Fruit fly (Drosophila melanogaster) whole organism, embryonic: ENCODE data around the gene Dpp10.

Source experiments
- Antp ChIP-seq: fragments of 200-800 bp; sonication (Bioruptor generic); optimal IDR thresholded peaks from 3 replicates; lab custom pipeline; 2016; ENCODE audit warnings: missing biosample characterization, missing genetic modification characterization
- Atf-2 ChIP-seq: fragments of 200-800 bp; sonication (Bioruptor generic); optimal IDR thresholded peaks from 2 replicates; lab custom pipeline; 2016; ENCODE audit warnings: missing biosample characterization, missing genetic modification characterization
- CG11696 ChIP-seq: fragments of 200-800 bp; sonication (Bioruptor generic); IDR thresholded peaks from 2 replicates; pipeline ENCODE4 v1.3.6; 2022; ENCODE audit warnings: missing biosample characterization, missing genetic modification characterization
- CG12071 ChIP-seq: fragments of 200-800 bp; sonication (Bioruptor generic); optimal IDR thresholded peaks from 3 replicates; lab custom pipeline; 2018; ENCODE audit warnings: missing biosample characterization, mild to moderate bottlenecking, missing genetic modification characterization
- CG12155 ChIP-seq: fragments of 200-800 bp; sonication (Bioruptor generic); optimal IDR thresholded peaks from 3 replicates; lab custom pipeline; 2016; ENCODE audit warnings: missing biosample characterization, missing genetic modification characterization
- CG1233 ChIP-seq: fragments of 200-800 bp; sonication (Bioruptor generic); optimal IDR thresholded peaks from 4 replicates; lab custom pipeline; 2018; ENCODE audit warnings: missing biosample characterization, mild to moderate bottlenecking, missing genetic modification characterization
- CG13296 ChIP-seq: fragments of 200-800 bp; sonication (Bioruptor generic); optimal IDR thresholded peaks from 3 replicates; lab custom pipeline; 2018; ENCODE audit warnings: missing biosample characterization, mild to moderate bottlenecking, missing genetic modification characterization
- CG13775 ChIP-seq: fragments of 200-800 bp; sonication (Bioruptor generic); optimal IDR thresholded peaks from 3 replicates; lab custom pipeline; 2017; ENCODE audit warnings: missing biosample characterization, mild to moderate bottlenecking, missing genetic modification characterization
- CG15011 ChIP-seq: fragments of 200-800 bp; sonication (Bioruptor generic); optimal IDR thresholded peaks from 3 replicates; lab custom pipeline; 2018; ENCODE audit warnings: missing biosample characterization, mild to moderate bottlenecking, missing genetic modification characterization
- CG15269 ChIP-seq: fragments of 200-800 bp; sonication (Bioruptor generic); optimal IDR thresholded peaks from 2 replicates; lab custom pipeline; 2018; ENCODE audit warnings: missing biosample characterization, mild to moderate bottlenecking, missing genetic modification characterization, moderate library complexity
- CG17328 ChIP-seq: fragments of 200-800 bp; sonication (Bioruptor generic); IDR thresholded peaks from 2 replicates; pipeline ENCODE4 v1.3.6; 2022; ENCODE audit warnings: missing biosample characterization, missing genetic modification characterization
- CG17568 ChIP-seq: fragments of 200-800 bp; sonication (Bioruptor generic); optimal IDR thresholded peaks from 2 replicates; lab custom pipeline; 2018; ENCODE audit warnings: missing biosample characterization, mild to moderate bottlenecking, missing genetic modification characterization, moderate library complexity
- CG2120 ChIP-seq: fragments of 200-800 bp; sonication (Bioruptor generic); optimal IDR thresholded peaks from 3 replicates; lab custom pipeline; 2016; ENCODE audit warnings: missing biosample characterization, missing genetic modification characterization
- CG30403 ChIP-seq: fragments of 200-800 bp; sonication (Bioruptor generic); optimal IDR thresholded peaks from 3 replicates; lab custom pipeline; 2016; ENCODE audit warnings: missing biosample characterization, missing genetic modification characterization
- CG31224 ChIP-seq: fragments of 200-800 bp; sonication (Bioruptor generic); IDR thresholded peaks from 2 replicates; pipeline ENCODE4 v1.3.6; 2022; ENCODE audit warnings: missing biosample characterization, missing genetic modification characterization
- CG31441 ChIP-seq: fragments of 200-800 bp; sonication (Bioruptor generic); IDR thresholded peaks from 2 replicates; pipeline ENCODE4 v1.3.6; 2022; ENCODE audit warnings: missing biosample characterization, missing genetic modification characterization
- CG32532 ChIP-seq: fragments of 200-800 bp; sonication (Bioruptor generic); IDR thresholded peaks from 2 replicates; pipeline ENCODE4 v1.3.6; 2022; ENCODE audit warnings: missing biosample characterization, missing genetic modification characterization
- CG34224 ChIP-seq: fragments of 200-800 bp; sonication (Bioruptor generic); IDR thresholded peaks from 3 replicates; pipeline ENCODE4 v1.3.6; 2022; ENCODE audit warnings: missing biosample characterization, missing genetic modification characterization; ENCODE audit not compliant: partially characterized antibody
- CG3995 ChIP-seq: fragments of 200-800 bp; sonication (Bioruptor generic); optimal IDR thresholded peaks from 3 replicates; lab custom pipeline; 2016; ENCODE audit warnings: missing biosample characterization, missing genetic modification characterization
- CG43689 ChIP-seq: fragments of 200-800 bp; sonication (Bioruptor generic); IDR thresholded peaks from 2 replicates; pipeline ENCODE4 v1.3.6; 2022; ENCODE audit warnings: missing biosample characterization, missing genetic modification characterization
- CG6272 ChIP-seq: fragments of 200-800 bp; sonication (Bioruptor generic); IDR thresholded peaks from 2 replicates; pipeline ENCODE4 v1.3.6; 2022; ENCODE audit warnings: missing biosample characterization, missing genetic modification characterization
- CG6765 ChIP-seq: fragments of 200-800 bp; sonication (Bioruptor generic); optimal IDR thresholded peaks from 3 replicates; lab custom pipeline; 2017; ENCODE audit warnings: missing biosample characterization, mild to moderate bottlenecking, missing genetic modification characterization
- CG7357 ChIP-seq: fragments of 200-800 bp; sonication (Bioruptor generic); IDR thresholded peaks from 3 replicates; pipeline ENCODE4 v1.3.6; 2022; ENCODE audit warnings: missing biosample characterization, missing genetic modification characterization
- CG8290 ChIP-seq, 3 experiments: fragments of 200-800 bp; sonication (Bioruptor generic); optimal IDR thresholded peaks; 2 replicates each; lab custom pipeline; 2016 to 2019; ENCODE audit warnings: missing biosample characterization in 3 of 3, missing genetic modification characterization in 3 of 3, mild to moderate bottlenecking in 2 of 3, moderate library complexity in 1 of 3
- CG9437 ChIP-seq: fragments of 200-800 bp; sonication (Bioruptor generic); optimal IDR thresholded peaks from 2 replicates; lab custom pipeline; 2018; ENCODE audit warnings: missing biosample characterization, mild to moderate bottlenecking, missing genetic modification characterization
- CG9797 ChIP-seq: fragments of 200-800 bp; sonication (Bioruptor generic); optimal IDR thresholded peaks from 3 replicates; lab custom pipeline; 2018; ENCODE audit warnings: missing biosample characterization, mild to moderate bottlenecking, missing genetic modification characterization
- CG9932 ChIP-seq: fragments of 200-800 bp; sonication (Bioruptor generic); IDR thresholded peaks from 2 replicates; pipeline ENCODE4 v1.3.6; 2022; ENCODE audit warnings: missing biosample characterization, missing genetic modification characterization
- CTCF ChIP-seq: fragments of 200-800 bp; sonication (Bioruptor generic); optimal IDR thresholded peaks from 2 replicates; lab custom pipeline; 2017; ENCODE audit warnings: missing biosample characterization, mild to moderate bottlenecking, missing genetic modification characterization, moderate library complexity
- Chrac-16 ChIP-seq: fragments of 200-800 bp; sonication (Bioruptor generic); optimal IDR thresholded peaks from 3 replicates; lab custom pipeline; 2016; ENCODE audit warnings: missing biosample characterization, missing genetic modification characterization
- Dfd ChIP-seq, 2 experiments: fragments of >200 bp; optimal IDR thresholded peaks; 2 replicates each; lab custom pipeline; 2017; ENCODE audit warnings: missing biosample characterization in 2 of 2, missing genetic modification characterization in 2 of 2
- Gsc ChIP-seq: fragments of 200-800 bp; sonication (Bioruptor generic); IDR thresholded peaks from 2 replicates; pipeline ENCODE4 v1.3.6; 2022; ENCODE audit warnings: missing biosample characterization, missing genetic modification characterization
- H15 ChIP-seq: fragments of 200-800 bp; sonication (Bioruptor generic); IDR thresholded peaks from 3 replicates; pipeline ENCODE4 v1.3.6; 2022; ENCODE audit warnings: missing biosample characterization, missing genetic modification characterization
- Hr51 ChIP-seq, 2 experiments: fragments of 200-800 bp; sonication (Bioruptor generic); optimal IDR thresholded peaks; 2 replicates in 1 of 2; 3 replicates in 1 of 2; lab custom pipeline; 2016 to 2018; ENCODE audit warnings: missing biosample characterization in 2 of 2, missing genetic modification characterization in 2 of 2, mild to moderate bottlenecking in 1 of 2, moderate library complexity in 1 of 2
- Jarid2 ChIP-seq: fragments of 200-800 bp; sonication (Bioruptor generic); optimal IDR thresholded peaks from 3 replicates; lab custom pipeline; 2017; ENCODE audit warnings: mild to moderate bottlenecking, missing biosample characterization, missing genetic modification reagents, missing genetic modification characterization
- Mad ChIP-seq: fragments of 200-800 bp; sonication (Bioruptor generic); optimal IDR thresholded peaks from 2 replicates; lab custom pipeline; 2016; ENCODE audit warnings: missing biosample characterization, missing genetic modification characterization
- Neu2 ChIP-seq: fragments of 200-800 bp; sonication (Bioruptor generic); optimal IDR thresholded peaks from 3 replicates; lab custom pipeline; 2016; ENCODE audit warnings: missing biosample characterization, missing genetic modification characterization, borderline replicate concordance
- az2 ChIP-seq: fragments of 200-800 bp; sonication (Bioruptor generic); optimal IDR thresholded peaks from 3 replicates; lab custom pipeline; 2016; ENCODE audit warnings: missing biosample characterization, missing genetic modification characterization
- cas ChIP-seq: fragments of 200-800 bp; sonication (Bioruptor generic); IDR thresholded peaks from 2 replicates; pipeline ENCODE4 v1.3.6; 2022; ENCODE audit warnings: missing biosample characterization, missing genetic modification characterization
- danr ChIP-seq: fragments of 200-800 bp; sonication (Bioruptor generic); IDR thresholded peaks from 2 replicates; pipeline ENCODE4 v1.3.6; 2022; ENCODE audit warnings: missing biosample characterization, missing genetic modification characterization
- fd64A ChIP-seq: fragments of 200-800 bp; sonication (Bioruptor generic); optimal IDR thresholded peaks from 3 replicates; lab custom pipeline; 2018; ENCODE audit warnings: missing biosample characterization, mild to moderate bottlenecking, missing genetic modification characterization
- fu2 ChIP-seq: fragments of 200-800 bp; sonication (Bioruptor generic); optimal IDR thresholded peaks from 2 replicates; lab custom pipeline; 2016; ENCODE audit warnings: missing biosample characterization, missing genetic modification characterization
- grn ChIP-seq: fragments of 200-800 bp; sonication (Bioruptor generic); optimal IDR thresholded peaks from 3 replicates; lab custom pipeline; 2017; ENCODE audit warnings: missing biosample characterization, missing genetic modification characterization
- her ChIP-seq: fragments of 200-800 bp; sonication (Bioruptor generic); optimal IDR thresholded peaks from 2 replicates; lab custom pipeline; 2016; ENCODE audit warnings: missing biosample characterization, missing genetic modification characterization
- kah ChIP-seq: fragments of 200-800 bp; sonication (Bioruptor generic); optimal IDR thresholded peaks from 2 replicates; lab custom pipeline; 2018; ENCODE audit warnings: missing biosample characterization, mild to moderate bottlenecking, missing genetic modification characterization
- mirr ChIP-seq: fragments of 200-800 bp; sonication (Bioruptor generic); optimal IDR thresholded peaks from 3 replicates; lab custom pipeline; 2018; ENCODE audit warnings: missing biosample characterization, mild to moderate bottlenecking, missing genetic modification characterization
- nmo ChIP-seq: fragments of 200-800 bp; sonication (Bioruptor generic); optimal IDR thresholded peaks from 2 replicates; lab custom pipeline; 2018; ENCODE audit warnings: missing biosample characterization, mild to moderate bottlenecking, missing genetic modification characterization, moderate library complexity
- pita ChIP-seq: fragments of 200-800 bp; sonication (Bioruptor generic); optimal IDR thresholded peaks from 2 replicates; lab custom pipeline; 2017; ENCODE audit warnings: missing biosample characterization, mild to moderate bottlenecking, missing genetic modification characterization
- slp2 ChIP-seq: fragments of 200-800 bp; sonication (Bioruptor generic); optimal IDR thresholded peaks from 2 replicates; lab custom pipeline; 2016; ENCODE audit warnings: missing biosample characterization, missing genetic modification characterization
- sob ChIP-seq: fragments of 200-800 bp; sonication (Bioruptor generic); IDR thresholded peaks from 2 replicates; pipeline ENCODE4 v1.3.6; 2022; ENCODE audit warnings: missing biosample characterization, missing genetic modification characterization
- wek ChIP-seq: fragments of 200-800 bp; sonication (Bioruptor generic); optimal IDR thresholded peaks from 3 replicates; lab custom pipeline; 2018; ENCODE audit warnings: missing biosample characterization, mild to moderate bottlenecking, missing genetic modification characterization, moderate library complexity
- yki ChIP-seq: fragments of >200 bp; optimal IDR thresholded peaks from 3 replicates; lab custom pipeline; 2018

The Dpp10 gene

dm6 chr2L:6647103-6647711, 46.3 kb upstream of the Dpp10 start (continued):
- TF ChIP-seq fu2 (GFP tag; lab: Kevin White, UChicago) (peak; percentile 96), CG15011 (GFP tag; lab: Kevin White, UChicago) (peak; percentile 96), her (GFP tag; lab: Kevin White, UChicago) (peak; percentile 97), CG1233 (GFP tag; lab: Kevin White, UChicago) (peak; percentile 98), CG7357 (GFP tag; lab: Robert Waterston, UW) (peak; percentile 90), CG3995 (GFP tag; lab: Kevin White, UChicago) (peak; percentile 68), CG32532 (peak; percentile 97), grn (peak; percentile 83), CG9932 (GFP tag; lab: Robert Waterston, UW) (peak; percentile 92), Atf-2 (peak; percentile 98), CG15269 (tag; lab: Kevin White, UChicago) (peak; percentile 99), CG13296 (peak; percentile 98), CG43689 (GFP tag; lab: Robert Waterston, UW) (peak; percentile 93), Hr51 (GFP tag; optimal IDR thresholded peaks at IDR 0.05; lab: Kevin White, UChicago) (peak; percentile 98 to 99), CG12071 (peak; percentile 98), yki (lab: Kevin White, UChicago) (no peak), az2 (peak; percentile 99), Mad (peak; percentile 98), CG13775 (GFP tag; lab: Kevin White, UChicago) (peak; percentile 96), pita (GFP tag; lab: Kevin White, UChicago) (no peak), CG11696 (GFP tag; lab: Robert Waterston, UW) (peak; percentile 93), CG12155 (peak; percentile 95), fd64A (GFP tag; lab: Kevin White, UChicago) (peak; percentile 97), Antp (GFP tag; lab: Kevin White, UChicago) (peak; percentile 98), Dfd (GFP tag; optimal IDR thresholded peaks at IDR 0.05; lab: Kevin White, UChicago) (no peak), CG31441 (peak; percentile 99), Neu2 (peak; percentile 94), Gsc (peak; percentile 86), CG17328 (GFP tag; lab: Robert Waterston, UW) (peak; percentile 98), CG6272 (GFP tag; lab: Robert Waterston, UW) (peak; percentile 93), CG31224 (GFP tag; lab: Robert Waterston, UW) (peak; percentile 92), Chrac-16 (GFP tag; lab: Kevin White, UChicago) (peak; percentile 98), wek (GFP tag; lab: Kevin White, UChicago) (peak; percentile 96), slp2 (GFP tag; lab: Kevin White, UChicago) (peak; percentile 98), CG2120 (GFP tag; lab: Kevin White, UChicago) (peak; percentile 98), H15 (GFP tag; lab: Robert Waterston, UW) (peak; percentile 97), mirr (GFP tag; lab: Kevin White, UChicago) (peak; percentile 97), CG9797 (GFP tag; lab: Kevin White, UChicago) (peak; percentile 62), CG17568 (GFP tag; lab: Kevin White, UChicago) (peak; percentile 99), CG30403 (GFP tag; lab: Kevin White, UChicago) (peak; percentile 99), CG8290 (GFP tag; optimal IDR thresholded peaks at IDR 0.05; lab: Kevin White, UChicago) (peak; percentile 97), CG8290 (tag; optimal IDR thresholded peaks at IDR 0.05; lab: Kevin White, UChicago) (peak; percentile 90 to 97), CG34224 (no peak), nmo (peak; percentile 98), CG9437 (GFP tag; lab: Kevin White, UChicago) (peak; percentile 95), danr (GFP tag; lab: Robert Waterston, UW) (peak; percentile 95), cas (GFP tag; lab: Robert Waterston, UW) (peak; percentile 88), kah (peak; percentile 96), CTCF (peak; percentile 78), sob (peak; percentile 96), CG6765 (GFP tag; lab: Kevin White, UChicago) (peak; percentile 97), Jarid2 (peak; percentile 88)
